Fruit fly (Drosophila melanogaster): ENCODE results near the gene CG4119.

CG4119 gene

dm6 chrX:5639083-5639482 is 26.8 kb upstream of the CG4119 start (continued):
- TF ChIP-seq Fer1 (GFP tag; optimal IDR thresholded peaks at IDR 0.05) (peak; percentile 24), jumu (GFP tag; optimal IDR thresholded peaks at IDR 0.05) (peak; percentile 24), vvl (GFP tag; IDR thresholded peaks at IDR 0.05) (peak; percentile 43), lab (GFP tag; optimal IDR thresholded peaks at IDR 0.05) (peak; percentile 52), run (tag; optimal IDR thresholded peaks at IDR 0.05) (no peak), CG15601 (tag; optimal IDR thresholded peaks at IDR 0.05) (peak; percentile 37), CG1603 (tag; optimal IDR thresholded peaks at IDR 0.05) (peak; percentile 58), CG9932 (GFP tag; IDR thresholded peaks at IDR 0.05) (0 out of 2 replicates have a peak, but pooled peaks have one; percentile 9), Rfx (GFP tag; IDR thresholded peaks at IDR 0.05) (peak; percentile 27; the same call in 1 of the 2 replicates), Trl (optimal IDR thresholded peaks at IDR 0.05) (no peak), Trl (GFP tag; optimal IDR thresholded peaks at IDR 0.05) (peak; percentile 23), Antp (GFP tag; optimal IDR thresholded peaks at IDR 0.05) (peak; percentile 3), org-1 (GFP tag; optimal IDR thresholded peaks at IDR 0.05) (no peak), NfI (GFP tag; optimal IDR thresholded peaks at IDR 0.05) (peak; percentile 32), CG14050 (GFP tag; IDR thresholded peaks at IDR 0.05) (no peak), ssp (GFP tag; IDR thresholded peaks at IDR 0.05) (peak; percentile 43), ken (GFP tag; IDR thresholded peaks at IDR 0.05) (peak; percentile 60; the same call in 2 of the 3 replicates), CG9609 (GFP tag; optimal IDR thresholded peaks at IDR 0.05) (peak; percentile 10), Xrp1 (GFP tag; IDR thresholded peaks at IDR 0.05) (peak; percentile 72), unpg (GFP tag; optimal IDR thresholded peaks at IDR 0.05) (peak; percentile 64), CG2712 (tag; optimal IDR thresholded peaks at IDR 0.05) (peak; percentile 66), inv (GFP tag; IDR thresholded peaks at IDR 0.05; ENCODE audit: partially characterized antibody) (no peak), gcm (GFP tag; optimal IDR thresholded peaks at IDR 0.05) (peak; percentile 37), tgo (GFP tag; IDR thresholded peaks at IDR 0.05) (peak; percentile 42; the same call in 1 of the 3 replicates), ind (GFP tag; optimal IDR thresholded peaks at IDR 0.05) (peak; percentile 27), scrt (GFP tag; optimal IDR thresholded peaks at IDR 0.05) (no peak), CG12219 (GFP tag; optimal IDR thresholded peaks at IDR 0.05) (peak; percentile 46), esg (GFP tag; conservative IDR thresholded peaks at IDR 0.05) (peak; percentile 19; the same call in 1 of the 2 replicates), sob (GFP tag; IDR thresholded peaks at IDR 0.05) (peak; percentile 43; the same call in 1 of the 2 replicates), CG10209 (GFP tag; optimal IDR thresholded peaks at IDR 0.05) (no peak), CG33557 (GFP tag; optimal IDR thresholded peaks at IDR 0.05) (peak; percentile 32), CG32767 (GFP tag; IDR thresholded peaks at IDR 0.05) (peak; percentile 62), Oli (tag; optimal IDR thresholded peaks at IDR 0.05) (peak; percentile 50), CG11085 (GFP tag; IDR thresholded peaks at IDR 0.05) (no peak), lov (optimal IDR thresholded peaks at IDR 0.05) (no peak), lov (GFP tag; IDR thresholded peaks at IDR 0.05) (peak; percentile 70; the same call in 1 of the 3 replicates), Drgx (GFP tag; IDR thresholded peaks at IDR 0.05) (0 out of 2 replicates have a peak, but pooled peaks have one; percentile 21), ewg (GFP tag; optimal IDR thresholded peaks at IDR 0.05) (peak; percentile 24), trem (tag; optimal IDR thresholded peaks at IDR 0.05) (peak; percentile 17), Mes4 (GFP tag; optimal IDR thresholded peaks at IDR 0.05) (peak; percentile 13), dysf (GFP tag; IDR thresholded peaks at IDR 0.05) (peak; percentile 19; the same call in 1 of the 3 replicates), maf-S (GFP tag; optimal IDR thresholded peaks at IDR 0.05) (no peak), CG12155 (GFP tag; optimal IDR thresholded peaks at IDR 0.05) (no peak), CG14667 (GFP tag; IDR thresholded peaks at IDR 0.05) (0 out of 2 replicates have a peak, but pooled peaks have one; percentile 10), gsb-n (tag; optimal IDR thresholded peaks at IDR 0.05) (peak; percentile 72), CG10366 (GFP tag; IDR thresholded peaks at IDR 0.05) (peak; percentile 52), tio (GFP tag; optimal IDR thresholded peaks at IDR 0.05) (peak; percentile 14), CG32772 (GFP tag; IDR thresholded peaks at IDR 0.05) (peak; percentile 41), CG12299 (tag; optimal IDR thresholded peaks at IDR 0.05) (no peak), Chrac-16 (GFP tag; optimal IDR thresholded peaks at IDR 0.05) (peak; percentile 46), CG10431 (GFP tag; optimal IDR thresholded peaks at IDR 0.05) (peak; percentile 2)

All from whole organism, embryonic.